Worm (Caenorhabditis elegans) whole organism, young adult: ENCODE measurements around the gene phy-3.
A peak's percentile ranks its signal among the peaks of the same experiment; 100 is the strongest.

Source experiments
- D2030.7 ChIP-seq: fragments of 200-800 bp; sonication (Bioruptor generic); IDR thresholded peaks from 2 replicates; pipeline ENCODE4 v1.3.6; 2022; ENCODE audit warnings: missing genetic modification reagents, missing genetic modification characterization, missing compliant biosample characterization
- F33H1.4 ChIP-seq: fragments of 200-800 bp; sonication (Bioruptor generic); IDR thresholded peaks from 2 replicates; pipeline ENCODE4 v1.3.6; 2022; ENCODE audit warnings: missing genetic modification reagents, missing genetic modification characterization, missing compliant biosample characterization
- F49E8.2 ChIP-seq: sonication (generic microtip); optimal IDR thresholded peaks from 3 replicates; lab custom pipeline; 2017; ENCODE audit warnings: missing genetic modification characterization, mild to moderate bottlenecking, missing compliant biosample characterization, antibody characterized with exemption, moderate library complexity; ENCODE audit not compliant: insufficient read depth
- K11D2.4 ChIP-seq: fragments of 200-800 bp; sonication (Bioruptor generic); IDR thresholded peaks from 2 replicates; pipeline ENCODE4 v1.3.6; 2022; ENCODE audit warnings: missing genetic modification reagents, missing genetic modification characterization, missing compliant biosample characterization
- Y67H2A.10 ChIP-seq: fragments of 200-800 bp; sonication (Bioruptor generic); conservative IDR thresholded peaks from 2 replicates; pipeline ENCODE4 v1.3.6; 2022; ENCODE audit warnings: missing genetic modification reagents, missing genetic modification characterization, missing compliant biosample characterization
- akir-1 ChIP-seq: fragments of 200-800 bp; sonication (Bioruptor generic); optimal IDR thresholded peaks from 2 replicates; lab custom pipeline; 2018; ENCODE audit warnings: mild to moderate bottlenecking, missing genetic modification characterization, moderate library complexity, missing compliant biosample characterization
- ama-1 ChIP-seq, 3 experiments: fragments of 150-350 bp in 1 of 3; sonication (generic microtip) in 2 of 3; optimal IDR thresholded peaks; 2 replicates each; lab custom pipeline; 2014 to 2018; ENCODE audit warnings: missing biosample characterization in 2 of 3, missing genetic modification characterization in 2 of 3, missing genetic modification reagents in 2 of 3
- attf-5 ChIP-seq: fragments of 200-800 bp; sonication (Bioruptor generic); optimal IDR thresholded peaks from 2 replicates; lab custom pipeline; 2018; ENCODE audit warnings: mild to moderate bottlenecking, missing genetic modification characterization, missing compliant biosample characterization
- cebp-1 ChIP-seq, 2 experiments: fragments of 200-800 bp in 1 of 2; sonication (Bioruptor generic) in 1 of 2; sonication (generic microtip) in 1 of 2; IDR thresholded peaks in 1 of 2; optimal IDR thresholded peaks in 1 of 2; 2 replicates each; pipeline versions ENCODE4 v1.3.6 to Lab custom; 2017 to 2022; ENCODE audit warnings: missing compliant biosample characterization in 2 of 2, missing genetic modification characterization in 2 of 2, mild to moderate bottlenecking in 1 of 2, missing genetic modification reagents in 1 of 2, moderate library complexity in 1 of 2
- cebp-2 ChIP-seq: fragments of 200-800 bp; sonication (Bioruptor generic); IDR thresholded peaks from 2 replicates; pipeline ENCODE4 v1.3.6; 2022; ENCODE audit warnings: missing genetic modification characterization, missing compliant biosample characterization
- ceh-100 ChIP-seq: fragments of 200-800 bp; sonication (Bioruptor generic); IDR thresholded peaks from 2 replicates; pipeline ENCODE4 v1.3.6; 2022; ENCODE audit warnings: missing genetic modification reagents, missing genetic modification characterization, missing compliant biosample characterization
- ceh-27 ChIP-seq: fragments of 200-800 bp; sonication (Bioruptor generic); optimal IDR thresholded peaks from 2 replicates; lab custom pipeline; 2018; ENCODE audit warnings: mild to moderate bottlenecking, missing genetic modification characterization, moderate library complexity, missing compliant biosample characterization
- ceh-58 ChIP-seq: fragments of 200-800 bp; sonication (Bioruptor generic); IDR thresholded peaks from 2 replicates; pipeline ENCODE4 v1.3.6; 2022; ENCODE audit warnings: missing genetic modification characterization, missing compliant biosample characterization
- ceh-79 ChIP-seq: sonication (generic microtip); optimal IDR thresholded peaks from 2 replicates; lab custom pipeline; 2017; ENCODE audit warnings: mild to moderate bottlenecking, missing genetic modification characterization, missing compliant biosample characterization
- die-1 ChIP-seq: sonication (generic microtip); optimal IDR thresholded peaks from 2 replicates; lab custom pipeline; 2016; ENCODE audit warnings: missing genotype, mild to moderate bottlenecking, missing genetic modification characterization, missing compliant biosample characterization
- egrh-3 ChIP-seq: fragments of 200-800 bp; sonication (Bioruptor generic); IDR thresholded peaks from 2 replicates; pipeline ENCODE4 v1.3.6; 2022; ENCODE audit warnings: missing genetic modification reagents, missing genetic modification characterization, missing compliant biosample characterization
- ekl-4 ChIP-seq: fragments of 200-800 bp; sonication (Bioruptor generic); IDR thresholded peaks from 2 replicates; pipeline ENCODE4 v1.3.6; 2022; ENCODE audit warnings: missing genetic modification reagents, missing genetic modification characterization, missing compliant biosample characterization
- fkh-3 ChIP-seq: sonication (generic microtip); optimal IDR thresholded peaks from 2 replicates; lab custom pipeline; 2016; ENCODE audit warnings: mild to moderate bottlenecking, missing genetic modification characterization, missing compliant biosample characterization
- gei-17 ChIP-seq: fragments of 200-800 bp; sonication (Bioruptor generic); optimal IDR thresholded peaks from 2 replicates; lab custom pipeline; 2018; ENCODE audit warnings: mild to moderate bottlenecking, missing genetic modification characterization, missing compliant biosample characterization
- hlh-26 ChIP-seq: fragments of 200-800 bp; sonication (Bioruptor generic); conservative IDR thresholded peaks from 2 replicates; pipeline ENCODE4 v1.3.6; 2022; ENCODE audit warnings: missing genetic modification reagents, missing genetic modification characterization, missing compliant biosample characterization
- hmg-1.2 ChIP-seq: fragments of 200-800 bp; sonication (Bioruptor generic); IDR thresholded peaks from 2 replicates; pipeline ENCODE4 v1.3.6; 2022; ENCODE audit warnings: missing genetic modification reagents, missing genetic modification characterization, missing compliant biosample characterization
- lag-1 ChIP-seq: fragments of 200-800 bp; sonication (Bioruptor generic); IDR thresholded peaks from 2 replicates; pipeline ENCODE4 v1.3.6; 2022; ENCODE audit warnings: missing genetic modification reagents, missing genetic modification characterization, missing compliant biosample characterization
- let-607 ChIP-seq, 2 experiments: fragments of 200-800 bp in 1 of 2; sonication (Bioruptor generic) in 1 of 2; sonication (generic microtip) in 1 of 2; optimal IDR thresholded peaks; 2 replicates each; lab custom pipeline; 2016 to 2018; ENCODE audit warnings: mild to moderate bottlenecking in 2 of 2, missing compliant biosample characterization in 2 of 2, missing genetic modification characterization in 2 of 2, moderate library complexity in 2 of 2, missing genotype in 1 of 2
- lin-35 ChIP-seq, 3 experiments: fragments of 150-350 bp in 2 of 3; sonication (generic microtip) in 1 of 3; optimal IDR thresholded peaks; 2 replicates each; lab custom pipeline; 2014 to 2018; ENCODE audit warnings: missing biosample characterization in 3 of 3, missing genetic modification characterization in 3 of 3, missing genetic modification reagents in 3 of 3
- lsl-1 ChIP-seq: fragments of 200-800 bp; sonication (Bioruptor generic); optimal IDR thresholded peaks from 2 replicates; lab custom pipeline; 2018; ENCODE audit warnings: mild to moderate bottlenecking, missing genetic modification characterization, moderate library complexity, missing compliant biosample characterization
- lsy-27 ChIP-seq: sonication (generic microtip); optimal IDR thresholded peaks from 2 replicates; lab custom pipeline; 2017; ENCODE audit warnings: missing genetic modification characterization, mild to moderate bottlenecking, missing compliant biosample characterization, antibody characterized with exemption, missing genotype, borderline replicate concordance; ENCODE audit not compliant: insufficient read depth
- madf-10 ChIP-seq: sonication (generic microtip); optimal IDR thresholded peaks from 2 replicates; lab custom pipeline; 2016; ENCODE audit warnings: mild to moderate bottlenecking, missing genetic modification characterization, missing compliant biosample characterization
- mel-28 ChIP-seq: sonication (generic microtip); optimal IDR thresholded peaks from 2 replicates; lab custom pipeline; 2016; ENCODE audit warnings: borderline replicate concordance, mild to moderate bottlenecking, missing genetic modification characterization, missing compliant biosample characterization
- mes-4 ChIP-seq: sonication (generic microtip); optimal IDR thresholded peaks from 2 replicates; lab custom pipeline; 2016; ENCODE audit warnings: missing genotype, missing genetic modification characterization, missing compliant biosample characterization
- nfyb-1 ChIP-seq: fragments of 200-800 bp; sonication (Bioruptor generic); IDR thresholded peaks from 2 replicates; pipeline ENCODE4 v1.3.6; 2022; ENCODE audit warnings: missing genetic modification reagents, missing genetic modification characterization, missing compliant biosample characterization
- nhr-179 ChIP-seq: sonication (generic microtip); optimal IDR thresholded peaks from 2 replicates; lab custom pipeline; 2016; ENCODE audit warnings: mild to moderate bottlenecking, missing genetic modification characterization, missing compliant biosample characterization
- nhr-27 ChIP-seq: fragments of 200-800 bp; sonication (Bioruptor generic); optimal IDR thresholded peaks from 2 replicates; lab custom pipeline; 2018; ENCODE audit warnings: mild to moderate bottlenecking, missing genetic modification characterization, moderate library complexity, missing compliant biosample characterization
- nhr-80 ChIP-seq: sonication (generic microtip); optimal IDR thresholded peaks from 2 replicates; lab custom pipeline; 2016; ENCODE audit warnings: missing genetic modification characterization, missing compliant biosample characterization
- sdz-38 ChIP-seq: sonication (generic microtip); optimal IDR thresholded peaks from 2 replicates; lab custom pipeline; 2016; ENCODE audit warnings: missing genotype, missing genetic modification characterization, missing compliant biosample characterization
- sea-2 ChIP-seq: fragments of 200-800 bp; sonication (Bioruptor generic); IDR thresholded peaks from 2 replicates; pipeline ENCODE4 v1.3.6; 2022; ENCODE audit warnings: missing genetic modification characterization, missing compliant biosample characterization
- snpc-3.4 ChIP-seq: sonication (generic microtip); optimal IDR thresholded peaks from 2 replicates; lab custom pipeline; 2017; ENCODE audit warnings: missing genetic modification characterization, mild to moderate bottlenecking, missing compliant biosample characterization, antibody characterized with exemption, moderate library complexity, missing genotype, missing genetic modification reagents
- snpc-4 ChIP-seq, 5 experiments: fragments of 150-350 bp in 1 of 5; sonication (generic microtip) in 4 of 5; optimal IDR thresholded peaks; 2 replicates each; lab custom pipeline; 2014 to 2018; ENCODE audit warnings: missing genetic modification characterization in 5 of 5, missing biosample characterization in 3 of 5, antibody characterized with exemption in 2 of 5, mild to moderate bottlenecking in 2 of 5, missing compliant biosample characterization in 2 of 5, missing genotype in 2 of 5, moderate library complexity in 2 of 5, missing genetic modification reagents in 1 of 5
- tbp1 ChIP-seq: fragments of 200-800 bp; sonication (Bioruptor generic); optimal IDR thresholded peaks from 2 replicates; lab custom pipeline; 2018; ENCODE audit warnings: mild to moderate bottlenecking, missing genetic modification characterization, missing compliant biosample characterization
- ztf-22 ChIP-seq: fragments of 200-800 bp; sonication (Bioruptor generic); optimal IDR thresholded peaks from 2 replicates; lab custom pipeline; 2018; ENCODE audit warnings: mild to moderate bottlenecking, missing genetic modification characterization, moderate library complexity, missing compliant biosample characterization
- ztf-3 ChIP-seq: fragments of 200-800 bp; sonication (Bioruptor generic); optimal IDR thresholded peaks from 2 replicates; lab custom pipeline; 2018; ENCODE audit warnings: mild to moderate bottlenecking, missing genetic modification characterization, missing compliant biosample characterization

Gene phy-3

DNA sequence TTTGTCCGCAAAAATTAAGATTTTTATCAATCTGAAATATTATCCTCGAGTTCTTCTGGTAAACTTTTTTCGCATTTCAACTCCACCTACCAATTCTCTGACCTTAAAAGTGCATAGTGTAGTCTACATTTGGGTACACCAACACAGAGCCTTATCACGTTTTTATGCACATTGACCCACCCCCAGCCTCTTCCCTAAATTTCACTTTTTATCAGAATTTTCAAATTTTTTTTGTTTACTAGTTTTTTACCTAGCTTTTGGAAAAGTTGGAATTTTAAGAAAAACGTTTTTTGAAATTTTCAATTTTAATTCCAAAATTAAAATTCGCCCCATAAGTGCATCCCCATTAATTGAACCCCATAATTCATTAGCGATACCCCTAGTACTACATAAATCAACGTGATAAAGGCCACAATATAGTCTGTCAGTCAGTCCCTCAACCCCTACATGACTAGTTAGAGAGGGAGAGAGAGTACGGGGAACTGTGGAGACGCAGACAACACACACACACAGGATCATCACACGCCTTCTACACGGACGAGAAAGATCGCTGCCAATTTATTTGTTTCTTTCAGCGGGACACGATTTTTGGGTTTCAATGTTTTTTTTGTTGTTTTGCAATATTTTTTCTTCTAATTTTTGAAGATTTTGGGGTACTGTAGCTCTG is 18.3 kb upstream of the phy-3 start (continued):
- TF ChIP-seq akir-1 (GFP tag; lab: Kevin White, UChicago) (no peak), lsy-27 (no peak), nhr-179 (no peak), egrh-3 (no peak; the same call in 1 of the 2 replicates), ceh-58 (GFP tag; lab: Robert Waterston, UW) (no peak), mes-4 (tag; lab: Kevin White, UChicago) (no peak), nhr-80 (tag; lab: Kevin White, UChicago) (no peak), snpc-3.4 (tag; lab: Kevin White, UChicago) (no peak), nhr-27 (no peak), lin-35 (GFP tag; optimal IDR thresholded peaks at IDR 0.05; lab: Kevin White, UChicago) (no peak), fkh-3 (tag; lab: Kevin White, UChicago) (no peak), F33H1.4 (GFP tag; lab: Robert Waterston, UW) (no peak), hlh-26 (GFP tag; lab: Robert Waterston, UW) (no peak), ekl-4 (GFP tag; lab: Robert Waterston, UW) (no peak), D2030.7 (GFP tag; lab: Robert Waterston, UW) (no peak), tbp1 (GFP tag; lab: Kevin White, UChicago) (no peak), hmg-1.2 (peak; percentile 90), sdz-38 (no peak), K11D2.4 (no peak), gei-17 (GFP tag; lab: Kevin White, UChicago) (no peak), nfyb-1 (GFP tag; lab: Robert Waterston, UW) (no peak), ztf-22 (GFP tag; lab: Kevin White, UChicago) (no peak), ceh-79 (no peak), let-607 (tag; optimal IDR thresholded peaks at IDR 0.05; lab: Kevin White, UChicago) (no peak), lag-1 (GFP tag; lab: Robert Waterston, UW) (no peak), ama-1 (optimal IDR thresholded peaks at IDR 0.05; lab: Kevin White, UChicago) (no peak), ama-1 (GFP tag; optimal IDR thresholded peaks at IDR 0.05; lab: Kevin White, UChicago) (peak in 1 of 2 experiments; percentile 40), attf-5 (GFP tag; lab: Kevin White, UChicago) (no peak), mel-28 (tag; lab: Kevin White, UChicago) (no peak)

ce11 chrV:16815261-16815660 is 17.7 kb upstream of the phy-3 start, which contains the start of gene T20B3.1:
TSS of gene T20B3.1 (plus strand) at chrV:16815561.
- TF ChIP-seq nhr-179, result no peak
- no peak for TF ChIP-seq lsl-1 (GFP tag; lab: Kevin White, UChicago)
- no peak for TF ChIP-seq D2030.7 (GFP tag; lab: Robert Waterston, UW)

ce11 chrV:16816707-16817106 is 16.3 kb upstream of the phy-3 start:
- no peak for TF ChIP-seq snpc-4 (GFP tag; optimal IDR thresholded peaks at IDR 0.05; lab: Kevin White, UChicago)
- peak in 1 of 4 experiments; percentile 18 for TF ChIP-seq snpc-4 (tag; optimal IDR thresholded peaks at IDR 0.05; lab: Kevin White, UChicago)
- TF ChIP-seq cebp-2, result no peak
- TF ChIP-seq madf-10 (tag; lab: Kevin White, UChicago), result no peak
- no peak for TF ChIP-seq F49E8.2 (tag; lab: Kevin White, UChicago)
- TF ChIP-seq ceh-27 (GFP tag; lab: Kevin White, UChicago), result no peak
- no peak for TF ChIP-seq ceh-58 (GFP tag; lab: Robert Waterston, UW)
- TF ChIP-seq ztf-3 (GFP tag; lab: Kevin White, UChicago), result no peak
- no peak for TF ChIP-seq ceh-100
- no peak for TF ChIP-seq sea-2 (GFP tag; lab: Robert Waterston, UW)
- TF ChIP-seq die-1, result no peak
- peak; percentile 56 for TF ChIP-seq nhr-80 (tag; lab: Kevin White, UChicago)
- no peak for TF ChIP-seq Y67H2A.10
- no peak for TF ChIP-seq attf-5 (GFP tag; lab: Kevin White, UChicago)
- no peak for TF ChIP-seq cebp-1 (GFP tag; IDR thresholded peaks at IDR 0.05; lab: Robert Waterston, UW)
- TF ChIP-seq cebp-1 (tag; optimal IDR thresholded peaks at IDR 0.05; lab: Kevin White, UChicago), result peak; percentile 17
